Fruit fly (Drosophila melanogaster) whole organism, embryonic: ENCODE results near the gene CG17221.
A peak's percentile ranks its signal among the peaks of the same experiment; 100 is the strongest.

Source experiments
- Atf3 ChIP-seq: fragments of 200-800 bp; sonication (Bioruptor generic); optimal IDR thresholded peaks from 3 replicates; lab custom pipeline; 2016; ENCODE audit warnings: missing biosample characterization, missing genetic modification characterization
- Bdp1 ChIP-seq: fragments of 200-800 bp; sonication (Bioruptor generic); optimal IDR thresholded peaks from 3 replicates; lab custom pipeline; 2016; ENCODE audit warnings: missing biosample characterization, missing genetic modification characterization
- CG10267 ChIP-seq: fragments of 200-800 bp; sonication (Bioruptor generic); optimal IDR thresholded peaks from 2 replicates; lab custom pipeline; 2018; ENCODE audit warnings: missing biosample characterization, mild to moderate bottlenecking, missing genetic modification characterization, moderate library complexity
- CG10321 ChIP-seq: fragments of 200-800 bp; sonication (Bioruptor generic); IDR thresholded peaks from 2 replicates; pipeline ENCODE4 v1.3.6; 2022; ENCODE audit warnings: missing biosample characterization, missing genetic modification characterization
- CG11247 ChIP-seq: fragments of 200-800 bp; sonication (Bioruptor generic); IDR thresholded peaks from 2 replicates; pipeline ENCODE4 v1.3.6; 2022; ENCODE audit warnings: missing biosample characterization, missing genetic modification characterization
- CG13624 ChIP-seq: fragments of 200-800 bp; sonication (Bioruptor generic); optimal IDR thresholded peaks from 2 replicates; lab custom pipeline; 2016; ENCODE audit warnings: missing biosample characterization, missing genetic modification characterization
- CG14710 ChIP-seq: fragments of 200-800 bp; sonication (Bioruptor generic); optimal IDR thresholded peaks from 3 replicates; lab custom pipeline; 2019; ENCODE audit warnings: missing biosample characterization, mild to moderate bottlenecking, missing genetic modification characterization, moderate library complexity
- CG15479 ChIP-seq: fragments of 200-800 bp; sonication (Bioruptor generic); optimal IDR thresholded peaks from 3 replicates; lab custom pipeline; 2019; ENCODE audit warnings: missing biosample characterization, mild to moderate bottlenecking, missing genetic modification characterization, moderate library complexity
- CG17328 ChIP-seq: fragments of 200-800 bp; sonication (Bioruptor generic); IDR thresholded peaks from 2 replicates; pipeline ENCODE4 v1.3.6; 2022; ENCODE audit warnings: missing biosample characterization, missing genetic modification characterization
- CG30020 ChIP-seq: fragments of 200-800 bp; optimal IDR thresholded peaks from 2 replicates; lab custom pipeline; 2019; ENCODE audit warnings: missing biosample characterization, mild to moderate bottlenecking, missing genetic modification characterization, moderate library complexity
- CG5953 ChIP-seq: fragments of 200-800 bp; sonication (Bioruptor generic); IDR thresholded peaks from 2 replicates; pipeline ENCODE4 v1.3.6; 2022; ENCODE audit warnings: missing biosample characterization, missing genetic modification characterization
- CG6254 ChIP-seq: fragments of 200-800 bp; sonication (Bioruptor generic); optimal IDR thresholded peaks from 3 replicates; lab custom pipeline; 2017; ENCODE audit warnings: mild to moderate bottlenecking, missing biosample characterization, missing genetic modification reagents, missing genetic modification characterization
- CG6683 ChIP-seq: fragments of 200-800 bp; sonication (Bioruptor generic); optimal IDR thresholded peaks from 2 replicates; lab custom pipeline; 2017; ENCODE audit warnings: missing biosample characterization, mild to moderate bottlenecking, missing genetic modification characterization, missing genetic modification reagents
- CG6791 ChIP-seq: fragments of 200-800 bp; sonication (Bioruptor generic); IDR thresholded peaks from 3 replicates; pipeline ENCODE4 v1.3.6; 2022; ENCODE audit warnings: missing biosample characterization, missing genetic modification characterization; ENCODE audit not compliant: partially characterized antibody
- CG6813 ChIP-seq: fragments of 200-800 bp; sonication (Bioruptor generic); optimal IDR thresholded peaks from 2 replicates; lab custom pipeline; 2017; ENCODE audit warnings: missing biosample characterization, missing genetic modification characterization, mild to moderate bottlenecking, moderate library complexity, missing genetic modification reagents
- CG7963 ChIP-seq: fragments of 200-800 bp; sonication (Bioruptor generic); IDR thresholded peaks from 3 replicates; pipeline ENCODE4 v1.3.6; 2022; ENCODE audit warnings: missing biosample characterization, missing genetic modification characterization; ENCODE audit not compliant: partially characterized antibody
- CG9817 ChIP-seq: fragments of 200-800 bp; sonication (Bioruptor generic); optimal IDR thresholded peaks from 2 replicates; lab custom pipeline; 2018; ENCODE audit warnings: missing biosample characterization, mild to moderate bottlenecking, missing genetic modification characterization, moderate library complexity
- Camta ChIP-seq: fragments of 200-800 bp; sonication (Bioruptor generic); optimal IDR thresholded peaks from 2 replicates; lab custom pipeline; 2016; ENCODE audit warnings: missing biosample characterization, missing genetic modification characterization
- D ChIP-seq, 2 experiments: fragments of 200-800 bp in 1 of 2; fragments of >200 bp in 1 of 2; sonication (Bioruptor generic) in 1 of 2; optimal IDR thresholded peaks; 2 replicates in 1 of 2; 3 replicates in 1 of 2; lab custom pipeline; 2017; ENCODE audit warnings: mild to moderate bottlenecking in 1 of 2, missing biosample characterization in 1 of 2, missing genetic modification characterization in 1 of 2, missing genetic modification reagents in 1 of 2
- ERR ChIP-seq: fragments of 200-800 bp; sonication (Bioruptor generic); optimal IDR thresholded peaks from 2 replicates; lab custom pipeline; 2016; ENCODE audit warnings: missing biosample characterization, missing genetic modification characterization
- Ets65A ChIP-seq: fragments of 200-800 bp; sonication (Bioruptor generic); peaks from one replicate; lab custom pipeline; 2016; ENCODE audit warnings: missing biosample characterization, missing genetic modification characterization
- Gsc ChIP-seq: fragments of 200-800 bp; sonication (Bioruptor generic); IDR thresholded peaks from 2 replicates; pipeline ENCODE4 v1.3.6; 2022; ENCODE audit warnings: missing biosample characterization, missing genetic modification characterization
- H15 ChIP-seq: fragments of 200-800 bp; sonication (Bioruptor generic); IDR thresholded peaks from 3 replicates; pipeline ENCODE4 v1.3.6; 2022; ENCODE audit warnings: missing biosample characterization, missing genetic modification characterization
- HHEX ChIP-seq: fragments of 200-800 bp; sonication (Bioruptor generic); optimal IDR thresholded peaks from 3 replicates; lab custom pipeline; 2017; ENCODE audit warnings: missing biosample characterization, mild to moderate bottlenecking, missing genetic modification characterization, missing genetic modification reagents
- HLHmδ ChIP-seq: fragments of 200-800 bp; sonication (Bioruptor generic); optimal IDR thresholded peaks from 2 replicates; lab custom pipeline; 2018; ENCODE audit warnings: missing biosample characterization, mild to moderate bottlenecking, missing genetic modification characterization, moderate library complexity
- Kr ChIP-seq: fragments of 200-800 bp; sonication (Bioruptor generic); optimal IDR thresholded peaks from 2 replicates; lab custom pipeline; 2017; ENCODE audit warnings: missing biosample characterization, mild to moderate bottlenecking, missing genetic modification characterization
- Mes4 ChIP-seq: fragments of 200-800 bp; sonication (Bioruptor generic); optimal IDR thresholded peaks from 2 replicates; lab custom pipeline; 2016; ENCODE audit warnings: missing biosample characterization, missing genetic modification characterization
- NfI ChIP-seq: fragments of 200-800 bp; sonication (Bioruptor generic); optimal IDR thresholded peaks from 3 replicates; lab custom pipeline; 2018; ENCODE audit warnings: missing biosample characterization, mild to moderate bottlenecking, missing genetic modification characterization, moderate library complexity
- bsh ChIP-seq, 2 experiments: fragments of 200-800 bp; sonication (Bioruptor generic); optimal IDR thresholded peaks; 2 replicates each; lab custom pipeline; 2017 to 2018; ENCODE audit warnings: mild to moderate bottlenecking in 2 of 2, missing biosample characterization in 2 of 2, missing genetic modification characterization in 2 of 2, moderate library complexity in 1 of 2
- cad ChIP-seq: fragments of >200 bp; optimal IDR thresholded peaks from 2 replicates; lab custom pipeline; 2017; ENCODE audit warnings: missing biosample characterization, missing genetic modification characterization
- cg ChIP-seq: fragments of 200-800 bp; sonication (Bioruptor generic); optimal IDR thresholded peaks from 3 replicates; lab custom pipeline; 2019; ENCODE audit warnings: missing biosample characterization, mild to moderate bottlenecking, missing genetic modification characterization, moderate library complexity
- dimm ChIP-seq: fragments of 200-800 bp; sonication (Bioruptor generic); IDR thresholded peaks from 2 replicates; pipeline ENCODE4 v1.3.6; 2022; ENCODE audit warnings: missing biosample characterization, missing genetic modification characterization
- dm ChIP-seq: fragments of 200-800 bp; sonication (Bioruptor generic); optimal IDR thresholded peaks from 3 replicates; lab custom pipeline; 2016; ENCODE audit warnings: missing biosample characterization, missing genetic modification characterization
- dmrt11E ChIP-seq: fragments of 200-800 bp; sonication (Bioruptor generic); optimal IDR thresholded peaks from 3 replicates; lab custom pipeline; 2018; ENCODE audit warnings: missing biosample characterization, mild to moderate bottlenecking, missing genetic modification characterization, moderate library complexity
- ewg ChIP-seq: fragments of 200-800 bp; sonication (Bioruptor generic); optimal IDR thresholded peaks from 3 replicates; lab custom pipeline; 2017; ENCODE audit warnings: mild to moderate bottlenecking, missing biosample characterization, missing genetic modification reagents, missing genetic modification characterization
- gcm2 ChIP-seq: fragments of 200-800 bp; sonication (Bioruptor generic); optimal IDR thresholded peaks from 2 replicates; lab custom pipeline; 2016; ENCODE audit warnings: missing biosample characterization, missing genetic modification characterization
- gfzf ChIP-seq: fragments of 200-800 bp; sonication (Bioruptor generic); optimal IDR thresholded peaks from 2 replicates; lab custom pipeline; 2016; ENCODE audit warnings: missing biosample characterization, mild to moderate bottlenecking, missing genetic modification characterization, moderate library complexity
- gsb ChIP-seq: fragments of 200-800 bp; sonication (Bioruptor generic); IDR thresholded peaks from 2 replicates; pipeline ENCODE4 v1.3.6; 2022; ENCODE audit warnings: missing biosample characterization, missing genetic modification characterization
- gsb-n ChIP-seq: fragments of 200-800 bp; sonication (Bioruptor generic); optimal IDR thresholded peaks from 3 replicates; lab custom pipeline; 2018; ENCODE audit warnings: missing biosample characterization, mild to moderate bottlenecking, missing genetic modification characterization
- ham ChIP-seq: fragments of 200-800 bp; sonication (Bioruptor generic); IDR thresholded peaks from 2 replicates; pipeline ENCODE4 v1.3.6; 2022; ENCODE audit warnings: missing biosample characterization, missing genetic modification characterization
- kah ChIP-seq: fragments of 200-800 bp; sonication (Bioruptor generic); optimal IDR thresholded peaks from 2 replicates; lab custom pipeline; 2018; ENCODE audit warnings: missing biosample characterization, mild to moderate bottlenecking, missing genetic modification characterization
- lmd ChIP-seq: fragments of 200-800 bp; sonication (Bioruptor generic); IDR thresholded peaks from 2 replicates; pipeline ENCODE4 v1.3.6; 2022; ENCODE audit warnings: missing biosample characterization, missing genetic modification characterization
- psq ChIP-seq: fragments of 200-800 bp; sonication (Bioruptor generic); optimal IDR thresholded peaks from 2 replicates; lab custom pipeline; 2017; ENCODE audit warnings: missing biosample characterization, missing genetic modification characterization
- run ChIP-seq: fragments of 200-800 bp; sonication (Bioruptor generic); optimal IDR thresholded peaks from 3 replicates; lab custom pipeline; 2018; ENCODE audit warnings: missing biosample characterization, mild to moderate bottlenecking, missing genetic modification characterization
- sd ChIP-seq: fragments of 200-800 bp; sonication (Bioruptor generic); optimal IDR thresholded peaks from 3 replicates; lab custom pipeline; 2018; ENCODE audit warnings: missing biosample characterization, mild to moderate bottlenecking, missing genetic modification characterization, moderate library complexity
- sens ChIP-seq: fragments of 200-800 bp; sonication (Bioruptor generic); peaks from one replicate; lab custom pipeline; 2016; ENCODE audit warnings: missing biosample characterization, missing genetic modification characterization
- sens-2 ChIP-seq: fragments of 200-800 bp; sonication (Bioruptor generic); IDR thresholded peaks from 2 replicates; pipeline ENCODE4 v1.3.6; 2022; ENCODE audit warnings: missing biosample characterization, missing genetic modification characterization
- seq ChIP-seq: fragments of 200-800 bp; sonication (Bioruptor generic); IDR thresholded peaks from 2 replicates; pipeline ENCODE4 v1.3.6; 2022; ENCODE audit warnings: missing biosample characterization, missing genetic modification characterization
- tll ChIP-seq, 2 experiments: fragments of 200-800 bp in 1 of 2; fragments of >200 bp in 1 of 2; sonication (Bioruptor generic) in 1 of 2; optimal IDR thresholded peaks; 2 replicates each; lab custom pipeline; 2017 to 2019; ENCODE audit warnings: missing biosample characterization in 2 of 2, missing genetic modification characterization in 2 of 2, mild to moderate bottlenecking in 1 of 2, moderate library complexity in 1 of 2
- zen ChIP-seq: fragments of 200-800 bp; sonication (Bioruptor generic); optimal IDR thresholded peaks from 3 replicates; lab custom pipeline; 2018; ENCODE audit warnings: missing biosample characterization, mild to moderate bottlenecking, missing genetic modification characterization, moderate library complexity
- zf30C ChIP-seq: fragments of 200-800 bp; sonication (Bioruptor generic); optimal IDR thresholded peaks from 3 replicates; lab custom pipeline; 2018; ENCODE audit warnings: missing biosample characterization, mild to moderate bottlenecking, missing genetic modification characterization
- zfh1 ChIP-seq: fragments of 200-800 bp; sonication (Bioruptor generic); IDR thresholded peaks from 3 replicates; pipeline ENCODE4 v1.3.6; 2022; ENCODE audit warnings: missing biosample characterization, missing genetic modification characterization

Gene CG17221

DNA sequence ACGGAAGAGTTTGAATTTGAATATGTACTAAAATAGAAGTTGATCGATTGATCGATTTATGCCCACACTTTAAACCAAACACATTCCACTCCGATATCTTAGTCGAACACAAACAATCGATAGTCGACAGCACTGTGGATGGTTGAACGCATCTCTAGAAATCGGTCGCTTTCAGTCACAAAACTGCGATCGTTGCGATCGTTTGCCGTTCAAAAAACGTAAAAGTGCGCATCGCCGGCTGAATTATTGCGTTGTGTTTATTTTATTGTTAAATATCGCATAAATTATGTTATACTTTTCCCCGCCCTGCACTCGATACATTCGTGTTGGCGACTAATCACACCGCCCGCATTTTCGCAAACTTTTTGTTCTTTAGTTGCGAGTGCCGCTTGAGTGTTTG is 40.7 kb upstream of the CG17221 start, which contains the start of gene Ccdc85 (continued):
- no peak for TF ChIP-seq run (tag; lab: Kevin White, UChicago)
- no peak for TF ChIP-seq CG11247 (GFP tag; lab: Robert Waterston, UW)
- TF ChIP-seq CG10321: no peak
- peak; percentile 4 for TF ChIP-seq Mes4 (GFP tag; lab: Kevin White, UChicago)
- TF ChIP-seq NfI: no peak
- TF ChIP-seq gsb: no peak
- no peak for TF ChIP-seq dmrt11E (tag; lab: Kevin White, UChicago)
- TF ChIP-seq CG6683 (GFP tag; lab: Kevin White, UChicago): no peak
- TF ChIP-seq seq (GFP tag; lab: Robert Waterston, UW): no peak
- TF ChIP-seq dm (GFP tag; lab: Kevin White, UChicago): no peak
- no peak for TF ChIP-seq Bdp1 (GFP tag; lab: Kevin White, UChicago)
- peak; percentile 55 for TF ChIP-seq CG13624
- TF ChIP-seq CG9817 (tag; lab: Kevin White, UChicago): no peak
- peak; percentile 99 for TF ChIP-seq CG7963 (GFP tag; lab: Robert Waterston, UW)
- TF ChIP-seq CG17328: no peak
- TF ChIP-seq CG5953 (GFP tag; lab: Robert Waterston, UW): no peak
- TF ChIP-seq dimm: no peak
- peak; percentile 44 for TF ChIP-seq HLHmδ
- TF ChIP-seq Camta (GFP tag; lab: Kevin White, UChicago): no peak
- TF ChIP-seq Atf3 (GFP tag; lab: Kevin White, UChicago): no peak
- TF ChIP-seq ERR (GFP tag; lab: Kevin White, UChicago): peak; percentile 15
- TF ChIP-seq H15 (GFP tag; lab: Robert Waterston, UW): no peak
- TF ChIP-seq CG6813: no peak
- no peak for TF ChIP-seq Gsc (GFP tag; lab: Robert Waterston, UW)
- TF ChIP-seq Kr: no peak
- no peak for TF ChIP-seq psq
- no peak for TF ChIP-seq lmd (GFP tag; lab: Robert Waterston, UW)
- peak; percentile 10 for TF ChIP-seq CG30020 (tag; lab: Kevin White, UChicago)
- peak; percentile 41 for TF ChIP-seq CG14710 (tag; lab: Kevin White, UChicago)
- no peak for TF ChIP-seq zfh1 (GFP tag; lab: Robert Waterston, UW)
- TF ChIP-seq sens-2 (GFP tag; lab: Robert Waterston, UW): no peak

dm6 chr2L:2999609-3000008 is 40.2 kb upstream of the CG17221 start:
- TF ChIP-seq bsh (GFP tag; optimal IDR thresholded peaks at IDR 0.05; lab: Kevin White, UChicago) (no peak), CG6254 (GFP tag; lab: Kevin White, UChicago) (peak; percentile 92), sens (GFP tag; lab: Kevin White, UChicago) (peak; percentile 15), kah (GFP tag; lab: Kevin White, UChicago) (no peak), Ets65A (peak; percentile 9), CG10267 (tag; lab: Kevin White, UChicago) (no peak), CG6791 (GFP tag; lab: Robert Waterston, UW) (peak; percentile 5; the same call in 1 of the 3 replicates), ham (GFP tag; lab: Robert Waterston, UW) (no peak), zfh1 (GFP tag; lab: Robert Waterston, UW) (peak; percentile 30; the same call in 1 of the 3 replicates), zen (tag; lab: Kevin White, UChicago) (peak; percentile 41), zf30C (GFP tag; lab: Kevin White, UChicago) (peak; percentile 61), HHEX (GFP tag; lab: Kevin White, UChicago) (no peak), gcm2 (GFP tag; lab: Kevin White, UChicago) (no peak), gfzf (GFP tag; lab: Kevin White, UChicago) (no peak), tll (GFP tag; optimal IDR thresholded peaks at IDR 0.05; lab: Kevin White, UChicago) (peak in 1 of 2 experiments; percentile 50), cad (GFP tag; lab: Kevin White, UChicago) (peak; percentile 3), cg (GFP tag; lab: Kevin White, UChicago) (peak; percentile 23), CG15479 (GFP tag; lab: Kevin White, UChicago) (peak; percentile 88), D (optimal IDR thresholded peaks at IDR 0.05; lab: Kevin White, UChicago) (peak; percentile 41), D (GFP tag; optimal IDR thresholded peaks at IDR 0.05; lab: Kevin White, UChicago) (no peak), ewg (GFP tag; lab: Kevin White, UChicago) (peak; percentile 49), gsb-n (tag; lab: Kevin White, UChicago) (no peak), sd (tag; lab: Kevin White, UChicago) (peak; percentile 53)
